Fruit fly (Drosophila melanogaster) whole organism, embryonic: ENCODE measurements around the gene ninaE.

ENCODE experiments used
- Aef1 ChIP-seq: fragments of 200-800 bp; sonication (Bioruptor generic); IDR thresholded peaks from 3 replicates; pipeline ENCODE4 v1.3.6; 2022; ENCODE audit warnings: missing biosample characterization, missing genetic modification characterization
- CG10321 ChIP-seq: fragments of 200-800 bp; sonication (Bioruptor generic); IDR thresholded peaks from 2 replicates; pipeline ENCODE4 v1.3.6; 2022; ENCODE audit warnings: missing biosample characterization, missing genetic modification characterization
- CG11085 ChIP-seq: fragments of 200-800 bp; sonication (Bioruptor generic); IDR thresholded peaks from 2 replicates; pipeline ENCODE4 v1.3.6; 2022; ENCODE audit warnings: missing biosample characterization, missing genetic modification characterization
- CG11247 ChIP-seq: fragments of 200-800 bp; sonication (Bioruptor generic); IDR thresholded peaks from 2 replicates; pipeline ENCODE4 v1.3.6; 2022; ENCODE audit warnings: missing biosample characterization, missing genetic modification characterization
- CG11398 ChIP-seq: fragments of 200-800 bp; sonication (Bioruptor generic); optimal IDR thresholded peaks from 2 replicates; lab custom pipeline; 2016; ENCODE audit warnings: missing biosample characterization, missing genetic modification characterization
- CG12391 ChIP-seq: fragments of 200-800 bp; sonication (Bioruptor generic); optimal IDR thresholded peaks from 3 replicates; lab custom pipeline; 2018; ENCODE audit warnings: missing biosample characterization, mild to moderate bottlenecking, missing genetic modification characterization, moderate library complexity
- CG13296 ChIP-seq: fragments of 200-800 bp; sonication (Bioruptor generic); optimal IDR thresholded peaks from 3 replicates; lab custom pipeline; 2018; ENCODE audit warnings: missing biosample characterization, mild to moderate bottlenecking, missing genetic modification characterization
- CG17186 ChIP-seq: fragments of 200-800 bp; sonication (Bioruptor generic); optimal IDR thresholded peaks from 3 replicates; lab custom pipeline; 2017; ENCODE audit warnings: missing biosample characterization, missing genetic modification reagents, missing genetic modification characterization
- CG2199 ChIP-seq: fragments of 200-800 bp; sonication (Bioruptor generic); IDR thresholded peaks from 3 replicates; pipeline ENCODE4 v1.3.6; 2022; ENCODE audit warnings: missing biosample characterization, missing genetic modification characterization
- CG3281 ChIP-seq: fragments of 200-800 bp; sonication (Bioruptor generic); optimal IDR thresholded peaks from 3 replicates; lab custom pipeline; 2017; ENCODE audit warnings: missing biosample characterization, mild to moderate bottlenecking, missing genetic modification characterization
- CG3995 ChIP-seq: fragments of 200-800 bp; sonication (Bioruptor generic); optimal IDR thresholded peaks from 3 replicates; lab custom pipeline; 2016; ENCODE audit warnings: missing biosample characterization, missing genetic modification characterization
- CG43689 ChIP-seq: fragments of 200-800 bp; sonication (Bioruptor generic); IDR thresholded peaks from 2 replicates; pipeline ENCODE4 v1.3.6; 2022; ENCODE audit warnings: missing biosample characterization, missing genetic modification characterization
- CG6689 ChIP-seq: fragments of 200-800 bp; sonication (Bioruptor generic); IDR thresholded peaks from 2 replicates; pipeline ENCODE4 v1.3.6; 2022; ENCODE audit warnings: missing biosample characterization, missing genetic modification characterization
- CG6791 ChIP-seq: fragments of 200-800 bp; sonication (Bioruptor generic); IDR thresholded peaks from 3 replicates; pipeline ENCODE4 v1.3.6; 2022; ENCODE audit warnings: missing biosample characterization, missing genetic modification characterization; ENCODE audit not compliant: partially characterized antibody
- CG7987 ChIP-seq: fragments of 200-800 bp; sonication (Bioruptor generic); optimal IDR thresholded peaks from 2 replicates; lab custom pipeline; 2018; ENCODE audit warnings: missing biosample characterization, mild to moderate bottlenecking, missing genetic modification characterization, moderate library complexity
- CG9609 ChIP-seq: fragments of 200-800 bp; sonication (Bioruptor generic); optimal IDR thresholded peaks from 3 replicates; lab custom pipeline; 2016; ENCODE audit warnings: missing biosample characterization, missing genetic modification characterization
- CG9817 ChIP-seq: fragments of 200-800 bp; sonication (Bioruptor generic); optimal IDR thresholded peaks from 2 replicates; lab custom pipeline; 2018; ENCODE audit warnings: missing biosample characterization, mild to moderate bottlenecking, missing genetic modification characterization, moderate library complexity
- CG9876 ChIP-seq: fragments of 200-800 bp; sonication (Bioruptor generic); optimal IDR thresholded peaks from 2 replicates; lab custom pipeline; 2016; ENCODE audit warnings: missing biosample characterization, missing genetic modification characterization
- CkIIα-i1 ChIP-seq: fragments of 200-800 bp; sonication (Bioruptor generic); IDR thresholded peaks from 2 replicates; pipeline ENCODE4 v1.3.6; 2022; ENCODE audit warnings: missing biosample characterization, missing genetic modification characterization
- D19A ChIP-seq: fragments of 200-800 bp; optimal IDR thresholded peaks from 3 replicates; lab custom pipeline; 2019; ENCODE audit warnings: missing biosample characterization, mild to moderate bottlenecking, missing genetic modification characterization, moderate library complexity
- Dad ChIP-seq: fragments of 200-800 bp; sonication (Bioruptor generic); optimal IDR thresholded peaks from 3 replicates; lab custom pipeline; 2016; ENCODE audit warnings: missing biosample characterization, missing genetic modification characterization
- Dfd ChIP-seq, 2 experiments: fragments of >200 bp; optimal IDR thresholded peaks; 2 replicates each; lab custom pipeline; 2017; ENCODE audit warnings: missing biosample characterization in 2 of 2, missing genetic modification characterization in 2 of 2
- Ets65A ChIP-seq: fragments of 200-800 bp; sonication (Bioruptor generic); peaks from one replicate; lab custom pipeline; 2016; ENCODE audit warnings: missing biosample characterization, missing genetic modification characterization
- Fer2 ChIP-seq: fragments of 200-800 bp; sonication (Bioruptor generic); optimal IDR thresholded peaks from 2 replicates; lab custom pipeline; 2018; ENCODE audit warnings: missing biosample characterization, mild to moderate bottlenecking, missing genetic modification characterization, moderate library complexity
- H15 ChIP-seq: fragments of 200-800 bp; sonication (Bioruptor generic); IDR thresholded peaks from 3 replicates; pipeline ENCODE4 v1.3.6; 2022; ENCODE audit warnings: missing biosample characterization, missing genetic modification characterization
- Med ChIP-seq: fragments of 200-800 bp; sonication (Bioruptor generic); peaks from one replicate; lab custom pipeline; 2016; ENCODE audit warnings: missing biosample characterization, missing genetic modification characterization, mild to moderate bottlenecking, inconsistent platforms, moderate library complexity
- Vsx1 ChIP-seq: fragments of 200-800 bp; sonication (Bioruptor generic); optimal IDR thresholded peaks from 2 replicates; lab custom pipeline; 2017; ENCODE audit warnings: missing biosample characterization, mild to moderate bottlenecking, missing genetic modification characterization, missing genetic modification reagents
- ab ChIP-seq: fragments of 200-800 bp; sonication (Bioruptor generic); optimal IDR thresholded peaks from 2 replicates; lab custom pipeline; 2016; ENCODE audit warnings: missing biosample characterization, missing genetic modification characterization
- abd-A ChIP-seq: fragments of 200-800 bp; sonication (Bioruptor generic); optimal IDR thresholded peaks from 3 replicates; lab custom pipeline; 2019; ENCODE audit warnings: missing biosample characterization, mild to moderate bottlenecking, missing genetic modification characterization, moderate library complexity
- btn ChIP-seq: fragments of 200-800 bp; sonication (Bioruptor generic); optimal IDR thresholded peaks from 2 replicates; lab custom pipeline; 2016; ENCODE audit warnings: missing biosample characterization, missing genetic modification characterization
- dimm ChIP-seq: fragments of 200-800 bp; sonication (Bioruptor generic); IDR thresholded peaks from 2 replicates; pipeline ENCODE4 v1.3.6; 2022; ENCODE audit warnings: missing biosample characterization, missing genetic modification characterization
- disco-r ChIP-seq: fragments of 200-800 bp; sonication (Bioruptor generic); optimal IDR thresholded peaks from 2 replicates; lab custom pipeline; 2016; ENCODE audit warnings: missing biosample characterization, missing genetic modification characterization
- dmrt11E ChIP-seq: fragments of 200-800 bp; sonication (Bioruptor generic); optimal IDR thresholded peaks from 3 replicates; lab custom pipeline; 2018; ENCODE audit warnings: missing biosample characterization, mild to moderate bottlenecking, missing genetic modification characterization, moderate library complexity
- dmrt99B ChIP-seq: fragments of 200-800 bp; sonication (Bioruptor generic); optimal IDR thresholded peaks from 2 replicates; lab custom pipeline; 2018; ENCODE audit warnings: missing biosample characterization, mild to moderate bottlenecking, missing genetic modification characterization, moderate library complexity
- emc ChIP-seq: fragments of 200-800 bp; sonication (Bioruptor generic); optimal IDR thresholded peaks from 2 replicates; lab custom pipeline; 2016; ENCODE audit warnings: missing biosample characterization, missing genetic modification characterization
- eve ChIP-seq, 2 experiments: fragments of >200 bp; optimal IDR thresholded peaks; 2 replicates each; lab custom pipeline; 2017; ENCODE audit warnings: missing biosample characterization in 2 of 2, missing genetic modification characterization in 2 of 2
- fru ChIP-seq: fragments of >200 bp; optimal IDR thresholded peaks from 2 replicates; lab custom pipeline; 2017
- fu2 ChIP-seq: fragments of 200-800 bp; sonication (Bioruptor generic); optimal IDR thresholded peaks from 2 replicates; lab custom pipeline; 2016; ENCODE audit warnings: missing biosample characterization, missing genetic modification characterization
- ham ChIP-seq: fragments of 200-800 bp; sonication (Bioruptor generic); IDR thresholded peaks from 2 replicates; pipeline ENCODE4 v1.3.6; 2022; ENCODE audit warnings: missing biosample characterization, missing genetic modification characterization
- hb ChIP-seq: fragments of 200-800 bp; sonication (Bioruptor generic); IDR thresholded peaks from 3 replicates; pipeline ENCODE4 v1.3.6; 2022; ENCODE audit warnings: missing biosample characterization, missing genetic modification characterization; ENCODE audit not compliant: partially characterized antibody
- hth ChIP-seq: fragments of >200 bp; optimal IDR thresholded peaks from 2 replicates; lab custom pipeline; 2017; ENCODE audit warnings: inconsistent platforms
- klu ChIP-seq: fragments of 200-800 bp; sonication (Bioruptor generic); IDR thresholded peaks from 2 replicates; pipeline ENCODE4 v1.3.6; 2022; ENCODE audit warnings: missing biosample characterization, missing genetic modification characterization
- mld ChIP-seq: fragments of 200-800 bp; sonication (Bioruptor generic); IDR thresholded peaks from 3 replicates; pipeline ENCODE4 v1.3.6; 2022; ENCODE audit warnings: missing biosample characterization, missing genetic modification characterization; ENCODE audit not compliant: partially characterized antibody
- oc ChIP-seq: fragments of 200-800 bp; sonication (Bioruptor generic); optimal IDR thresholded peaks from 2 replicates; lab custom pipeline; 2018; ENCODE audit warnings: missing biosample characterization, mild to moderate bottlenecking, missing genetic modification characterization, moderate library complexity
- sc ChIP-seq, 3 experiments: fragments of >200 bp in 2 of 3; fragments of 200-800 bp in 1 of 3; sonication (Bioruptor generic) in 1 of 3; optimal IDR thresholded peaks; 2 replicates in 2 of 3; 3 replicates in 1 of 3; lab custom pipeline; 2017; ENCODE audit warnings: mild to moderate bottlenecking in 1 of 3, missing biosample characterization in 1 of 3, missing genetic modification characterization in 1 of 3, missing genetic modification reagents in 1 of 3
- seq ChIP-seq: fragments of 200-800 bp; sonication (Bioruptor generic); IDR thresholded peaks from 2 replicates; pipeline ENCODE4 v1.3.6; 2022; ENCODE audit warnings: missing biosample characterization, missing genetic modification characterization
- sima ChIP-seq: fragments of 200-800 bp; sonication (Bioruptor generic); optimal IDR thresholded peaks from 2 replicates; lab custom pipeline; 2016; ENCODE audit warnings: missing biosample characterization, missing genetic modification characterization
- slou ChIP-seq: fragments of 200-800 bp; sonication (Bioruptor generic); optimal IDR thresholded peaks from 3 replicates; lab custom pipeline; 2016; ENCODE audit warnings: missing biosample characterization, missing genetic modification characterization
- sna ChIP-seq: fragments of 200-800 bp; sonication (Bioruptor generic); IDR thresholded peaks from 2 replicates; pipeline ENCODE4 v1.3.6; 2022; ENCODE audit warnings: missing biosample characterization, missing genetic modification characterization; ENCODE audit not compliant: partially characterized antibody
- zfh2 ChIP-seq: fragments of 200-800 bp; sonication (Bioruptor generic); optimal IDR thresholded peaks from 2 replicates; lab custom pipeline; 2016; ENCODE audit warnings: missing biosample characterization, missing genetic modification characterization

Gene ninaE

DNA sequence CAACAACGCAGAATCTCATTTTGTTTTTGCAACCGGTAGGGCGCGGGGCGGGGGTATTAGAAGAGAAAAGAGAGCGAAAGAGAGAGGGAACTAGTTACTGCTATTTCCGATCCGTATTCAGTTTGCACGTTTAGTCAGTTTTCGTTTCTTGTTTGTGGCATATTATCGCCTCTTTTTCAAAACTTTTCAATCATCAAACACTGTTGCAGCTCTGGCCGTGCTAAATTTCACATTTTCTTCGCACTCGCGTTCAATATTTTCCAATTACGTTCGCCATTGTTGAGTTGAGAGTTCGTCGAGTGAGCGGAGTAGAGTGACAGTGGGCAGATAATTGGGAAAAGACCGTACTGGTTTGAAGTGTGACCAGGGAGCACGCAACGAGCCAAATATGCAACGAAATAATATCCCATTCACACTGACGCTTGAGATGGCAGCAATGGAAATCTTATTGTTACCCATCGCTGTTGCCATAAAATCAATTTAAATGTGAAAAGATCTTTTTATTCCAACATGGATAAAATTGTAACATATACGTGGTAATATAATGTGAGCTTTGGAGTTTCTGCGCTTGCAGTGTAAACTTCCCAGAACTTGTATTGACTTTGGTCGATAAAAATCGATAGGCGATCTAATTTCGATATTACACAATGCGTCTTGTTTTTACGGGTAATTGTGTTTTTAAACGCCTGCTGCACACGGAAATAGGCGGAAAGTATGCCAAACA lies 26.8 kb downstream of the ninaE start, which contains the start of the genes Ire1 and Mrm2 (continued):
- TF ChIP-seq hth (no peak), dmrt11E (tag; lab: Kevin White, UChicago) (peak; percentile 83), CG11398 (GFP tag; lab: Kevin White, UChicago) (peak; percentile 69), CG2199 (GFP tag; lab: Robert Waterston, UW) (no peak), H15 (GFP tag; lab: Robert Waterston, UW) (peak; percentile 21; the same call in 1 of the 3 replicates), Aef1 (GFP tag; lab: Robert Waterston, UW) (peak; percentile 77), sc (optimal IDR thresholded peaks at IDR 0.05; lab: Kevin White, UChicago) (no peak), sc (GFP tag; optimal IDR thresholded peaks at IDR 0.05; lab: Kevin White, UChicago) (no peak), hb (GFP tag; lab: Robert Waterston, UW) (peak; percentile 77), emc (GFP tag; lab: Kevin White, UChicago) (peak; percentile 75), seq (GFP tag; lab: Robert Waterston, UW) (peak; percentile 29; the same call in 1 of the 2 replicates), CG6791 (GFP tag; lab: Robert Waterston, UW) (peak; percentile 74; the same call in 2 of the 3 replicates), Ets65A (GFP tag; lab: Kevin White, UChicago) (peak; percentile 99), CG9609 (GFP tag; lab: Kevin White, UChicago) (peak; percentile 92), slou (GFP tag; lab: Kevin White, UChicago) (peak; percentile 81), CG10321 (no peak), fru (no peak), ab (GFP tag; lab: Kevin White, UChicago) (peak; percentile 87), Fer2 (tag; lab: Kevin White, UChicago) (peak; percentile 50), CG3281 (peak; percentile 38), CG13296 (GFP tag; lab: Kevin White, UChicago) (peak; percentile 45), sima (GFP tag; lab: Kevin White, UChicago) (no peak), CG6689 (GFP tag; lab: Robert Waterston, UW) (peak; percentile 81), dmrt99B (tag; lab: Kevin White, UChicago) (peak; percentile 71), disco-r (GFP tag; lab: Kevin White, UChicago) (peak; percentile 77), dimm (GFP tag; lab: Robert Waterston, UW) (peak; percentile 27; the same call in 1 of the 2 replicates), CkIIα-i1 (GFP tag; lab: Robert Waterston, UW) (0 out of 2 replicates have a peak, but pooled peaks have one; percentile 29), CG3995 (GFP tag; lab: Kevin White, UChicago) (peak; percentile 48), fu2 (GFP tag; lab: Kevin White, UChicago) (peak; percentile 87), CG12391 (tag; lab: Kevin White, UChicago) (peak; percentile 89), D19A (tag; lab: Kevin White, UChicago) (peak; percentile 47), CG43689 (GFP tag; lab: Robert Waterston, UW) (no peak), CG9817 (tag; lab: Kevin White, UChicago) (peak; percentile 90), klu (GFP tag; lab: Robert Waterston, UW) (peak; percentile 74), CG7987 (no peak), abd-A (tag; lab: Kevin White, UChicago) (no peak), sna (0 out of 2 replicates have a peak, but pooled peaks have one; percentile 65), Med (peak; percentile 98), eve (GFP tag; optimal IDR thresholded peaks at IDR 0.05; lab: Kevin White, UChicago) (no peak), CG17186 (GFP tag; lab: Kevin White, UChicago) (peak; percentile 88), Vsx1 (GFP tag; lab: Kevin White, UChicago) (no peak), oc (tag; lab: Kevin White, UChicago) (no peak), ham (GFP tag; lab: Robert Waterston, UW) (no peak), btn (GFP tag; lab: Kevin White, UChicago) (peak; percentile 62), Dad (GFP tag; lab: Kevin White, UChicago) (peak; percentile 68), CG11247 (GFP tag; lab: Robert Waterston, UW) (peak; percentile 77), Dfd (GFP tag; optimal IDR thresholded peaks at IDR 0.05; lab: Kevin White, UChicago) (peak in 1 of 2 experiments; percentile 87), mld (GFP tag; lab: Robert Waterston, UW) (no peak), zfh2 (GFP tag; lab: Kevin White, UChicago) (peak; percentile 89), CG11085 (GFP tag; lab: Robert Waterston, UW) (peak; percentile 72), CG9876 (peak; percentile 85)
